Fruit fly (Drosophila melanogaster) Kc167 (cell line): ENCODE data around the gene Vps26.

ENCODE experiments used
- Myc ChIP-seq: fragments of >200 bp; optimal IDR thresholded peaks from 2 replicates; lab custom pipeline; 2017; ENCODE audit warnings: missing external identifiers
- Sin3A ChIP-seq: fragments of >200 bp; optimal IDR thresholded peaks from 2 replicates; lab custom pipeline; 2018; ENCODE audit warnings: missing external identifiers
- h ChIP-seq: fragments of >200 bp; optimal IDR thresholded peaks from 3 replicates; lab custom pipeline; 2018; ENCODE audit warnings: missing external identifiers
- insv ChIP-seq: fragments of >200 bp; optimal IDR thresholded peaks from 3 replicates; lab custom pipeline; 2018; ENCODE audit warnings: missing external identifiers
- psq ChIP-seq: fragments of >200 bp; optimal IDR thresholded peaks from 2 replicates; lab custom pipeline; 2017; ENCODE audit warnings: missing external identifiers
- ttk ChIP-seq: sonication (Bioruptor generic); optimal IDR thresholded peaks from 2 replicates; lab custom pipeline; 2017; ENCODE audit warnings: missing external identifiers

The Vps26 gene

dm6 chrX:1873515-1874126 lies at the start of gene Vps26, which contains the start of gene Pgam5:
Gene Vps26, plus strand, starts transcription at chrX:1873853.
Gene Pgam5, minus strand, starts transcription at chrX:1873565.
- no peak for TF ChIP-seq insv (lab: Kevin White, UChicago)
- TF ChIP-seq psq: no peak
- no peak for TF ChIP-seq Sin3A (lab: Kevin White, UChicago)
- TF ChIP-seq Myc: no peak
- no peak for TF ChIP-seq ttk (lab: Kevin White, UChicago)
- no peak for TF ChIP-seq h (lab: Kevin White, UChicago)

- TF ChIP-seq ttk (lab: Kevin White, UChicago): no peak
- no peak for TF ChIP-seq insv (lab: Kevin White, UChicago)
- no peak for TF ChIP-seq Myc
- TF ChIP-seq h (lab: Kevin White, UChicago): no peak
- no peak for TF ChIP-seq Sin3A (lab: Kevin White, UChicago)
- no peak for TF ChIP-seq psq
These were observed 49.6 kb upstream of the Vps26 start for dm6 chrX:1823883-1824609.

- TF ChIP-seq Myc (no peak), insv (lab: Kevin White, UChicago) (no peak), h (lab: Kevin White, UChicago) (no peak), Sin3A (lab: Kevin White, UChicago) (no peak), psq (no peak), ttk (lab: Kevin White, UChicago) (no peak)
These were observed 49.1 kb upstream of the Vps26 start for dm6 chrX:1824610-1824948.

dm6 chrX:1825912-1826862 lies 47.5 kb upstream of the Vps26 start:
- TF ChIP-seq ttk (lab: Kevin White, UChicago): no peak
- TF ChIP-seq Myc: no peak
- TF ChIP-seq psq: no peak
- TF ChIP-seq h (lab: Kevin White, UChicago): no peak
- no peak for TF ChIP-seq insv (lab: Kevin White, UChicago)

dm6 chrX:1828097-1828496 lies 45.6 kb upstream of the Vps26 start:
- TF ChIP-seq insv (lab: Kevin White, UChicago) (no peak), Myc (no peak), h (lab: Kevin White, UChicago) (no peak), psq (no peak), Sin3A (lab: Kevin White, UChicago) (no peak), ttk (lab: Kevin White, UChicago) (no peak)

- TF ChIP-seq h (lab: Kevin White, UChicago) (no peak), Myc (no peak), insv (lab: Kevin White, UChicago) (no peak), ttk (lab: Kevin White, UChicago) (no peak), Sin3A (lab: Kevin White, UChicago) (no peak), psq (no peak)
These were observed 43.0 kb upstream of the Vps26 start for dm6 chrX:1830396-1831218.

- no peak for TF ChIP-seq Myc
- TF ChIP-seq ttk (lab: Kevin White, UChicago): no peak
- no peak for TF ChIP-seq psq
- TF ChIP-seq h (lab: Kevin White, UChicago): no peak
These were observed 42.5 kb upstream of the Vps26 start for dm6 chrX:1831219-1831555.

dm6 chrX:1832699-1833098 lies 41.0 kb upstream of the Vps26 start:
- TF ChIP-seq ttk (lab: Kevin White, UChicago) (no peak), Myc (no peak), h (lab: Kevin White, UChicago) (no peak), Sin3A (lab: Kevin White, UChicago) (no peak), insv (lab: Kevin White, UChicago) (no peak), psq (no peak)

dm6 chrX:1834702-1835376 lies 38.8 kb upstream of the Vps26 start:
- TF ChIP-seq h (lab: Kevin White, UChicago) (no peak), ttk (lab: Kevin White, UChicago) (no peak), Sin3A (lab: Kevin White, UChicago) (no peak), Myc (no peak), psq (no peak), insv (lab: Kevin White, UChicago) (no peak)

- TF ChIP-seq ttk (lab: Kevin White, UChicago) (no peak), Sin3A (lab: Kevin White, UChicago) (no peak), insv (lab: Kevin White, UChicago) (no peak), psq (no peak), Myc (no peak), h (lab: Kevin White, UChicago) (no peak)
These were observed 33.1 kb upstream of the Vps26 start for dm6 chrX:1840520-1840919.

dm6 chrX:1842875-1843274 lies 30.8 kb upstream of the Vps26 start:
- no peak for TF ChIP-seq ttk (lab: Kevin White, UChicago)
- TF ChIP-seq Sin3A (lab: Kevin White, UChicago): no peak
